Fruit fly (Drosophila melanogaster) whole organism, embryonic: ENCODE results near the gene CG10185.
A peak's percentile ranks its signal among the peaks of the same experiment; 100 is the strongest.

Experiments used
- Bdp1 ChIP-seq: fragments of 200-800 bp; sonication (Bioruptor generic); optimal IDR thresholded peaks from 3 replicates; lab custom pipeline; 2016; ENCODE audit warnings: missing biosample characterization, missing genetic modification characterization
- CG12744 ChIP-seq: fragments of 200-800 bp; sonication (Bioruptor generic); optimal IDR thresholded peaks from 2 replicates; lab custom pipeline; 2016; ENCODE audit warnings: missing biosample characterization, missing genetic modification characterization
- CG12942 ChIP-seq: fragments of 200-800 bp; sonication (Bioruptor generic); optimal IDR thresholded peaks from 3 replicates; lab custom pipeline; 2016; ENCODE audit warnings: missing biosample characterization, missing genetic modification characterization
- CG14667 ChIP-seq: fragments of 200-800 bp; sonication (Bioruptor generic); IDR thresholded peaks from 2 replicates; pipeline ENCODE4 v1.3.6; 2022; ENCODE audit warnings: missing biosample characterization, missing genetic modification characterization
- CG17385 ChIP-seq: fragments of 200-800 bp; sonication (Bioruptor generic); optimal IDR thresholded peaks from 3 replicates; lab custom pipeline; 2018; ENCODE audit warnings: missing biosample characterization, mild to moderate bottlenecking, missing genetic modification characterization
- CG17612 ChIP-seq: fragments of 200-800 bp; sonication (Bioruptor generic); IDR thresholded peaks from 2 replicates; pipeline ENCODE4 v1.3.6; 2022; ENCODE audit warnings: missing biosample characterization, missing genetic modification characterization
- CG1832 ChIP-seq: fragments of 200-800 bp; sonication (Bioruptor generic); optimal IDR thresholded peaks from 2 replicates; lab custom pipeline; 2017; ENCODE audit warnings: missing biosample characterization, mild to moderate bottlenecking, missing genetic modification characterization, inconsistent platforms
- CG18599 ChIP-seq: fragments of 200-800 bp; sonication (Bioruptor generic); optimal IDR thresholded peaks from 3 replicates; lab custom pipeline; 2017; ENCODE audit warnings: missing biosample characterization, missing genetic modification characterization, mild to moderate bottlenecking, moderate library complexity, missing genetic modification reagents
- CG18764 ChIP-seq: fragments of 200-800 bp; sonication (Bioruptor generic); optimal IDR thresholded peaks from 3 replicates; lab custom pipeline; 2016; ENCODE audit warnings: missing biosample characterization, missing genetic modification characterization
- CG34224 ChIP-seq: fragments of 200-800 bp; sonication (Bioruptor generic); IDR thresholded peaks from 3 replicates; pipeline ENCODE4 v1.3.6; 2022; ENCODE audit warnings: missing biosample characterization, missing genetic modification characterization; ENCODE audit not compliant: partially characterized antibody
- CG4360 ChIP-seq: fragments of 200-800 bp; sonication (Bioruptor generic); IDR thresholded peaks from 2 replicates; pipeline ENCODE4 v1.3.6; 2022; ENCODE audit warnings: missing biosample characterization, missing genetic modification characterization
- CG6813 ChIP-seq: fragments of 200-800 bp; sonication (Bioruptor generic); optimal IDR thresholded peaks from 2 replicates; lab custom pipeline; 2017; ENCODE audit warnings: missing biosample characterization, missing genetic modification characterization, mild to moderate bottlenecking, moderate library complexity, missing genetic modification reagents
- CG8089 ChIP-seq: fragments of 200-800 bp; sonication (Bioruptor generic); optimal IDR thresholded peaks from 3 replicates; lab custom pipeline; 2016; ENCODE audit warnings: missing biosample characterization, missing genetic modification characterization
- CG8290 ChIP-seq, 3 experiments: fragments of 200-800 bp; sonication (Bioruptor generic); optimal IDR thresholded peaks; 2 replicates each; lab custom pipeline; 2016 to 2019; ENCODE audit warnings: missing biosample characterization in 3 of 3, missing genetic modification characterization in 3 of 3, mild to moderate bottlenecking in 2 of 3, moderate library complexity in 1 of 3
- CG8359 ChIP-seq: fragments of 200-800 bp; sonication (Bioruptor generic); optimal IDR thresholded peaks from 2 replicates; lab custom pipeline; 2017; ENCODE audit warnings: missing biosample characterization, mild to moderate bottlenecking, missing genetic modification characterization, borderline replicate concordance
- CG8924 ChIP-seq: fragments of 200-800 bp; optimal IDR thresholded peaks from 3 replicates; lab custom pipeline; 2019; ENCODE audit warnings: missing biosample characterization, mild to moderate bottlenecking, missing genetic modification characterization, moderate library complexity
- CHES-1-like ChIP-seq: fragments of 200-800 bp; sonication (Bioruptor generic); optimal IDR thresholded peaks from 2 replicates; lab custom pipeline; 2016; ENCODE audit warnings: missing biosample characterization, missing genetic modification characterization
- CoRest ChIP-seq: fragments of 200-800 bp; sonication (Bioruptor generic); optimal IDR thresholded peaks from 3 replicates; lab custom pipeline; 2018; ENCODE audit warnings: missing biosample characterization, mild to moderate bottlenecking, missing genetic modification characterization, moderate library complexity
- Dref ChIP-seq: fragments of 200-800 bp; sonication (Bioruptor generic); IDR thresholded peaks from 2 replicates; pipeline ENCODE4 v1.3.6; 2022; ENCODE audit warnings: missing biosample characterization, missing genetic modification characterization
- Elba2 ChIP-seq: fragments of 200-800 bp; sonication (Bioruptor generic); optimal IDR thresholded peaks from 3 replicates; lab custom pipeline; 2016; ENCODE audit warnings: missing biosample characterization, missing genetic modification characterization
- Ets97D ChIP-seq: fragments of 200-800 bp; sonication (Bioruptor generic); optimal IDR thresholded peaks from 3 replicates; lab custom pipeline; 2016; ENCODE audit warnings: missing biosample characterization, missing genetic modification characterization
- H2.0 ChIP-seq: fragments of 200-800 bp; sonication (Bioruptor generic); IDR thresholded peaks from 2 replicates; pipeline ENCODE4 v1.3.6; 2022; ENCODE audit warnings: missing biosample characterization, missing genetic modification characterization
- HLHmδ ChIP-seq: fragments of 200-800 bp; sonication (Bioruptor generic); optimal IDR thresholded peaks from 2 replicates; lab custom pipeline; 2018; ENCODE audit warnings: missing biosample characterization, mild to moderate bottlenecking, missing genetic modification characterization, moderate library complexity
- Hsf ChIP-seq: fragments of 200-800 bp; sonication (Bioruptor generic); optimal IDR thresholded peaks from 3 replicates; lab custom pipeline; 2016; ENCODE audit warnings: missing biosample characterization, missing genetic modification characterization
- MBD-R2 ChIP-seq: fragments of 200-800 bp; sonication (Bioruptor generic); IDR thresholded peaks from 2 replicates; pipeline ENCODE4 v1.3.6; 2022; ENCODE audit warnings: missing biosample characterization, missing genetic modification characterization
- NC2α ChIP-seq: fragments of 200-800 bp; sonication (Bioruptor generic); optimal IDR thresholded peaks from 2 replicates; lab custom pipeline; 2016; ENCODE audit warnings: missing biosample characterization, missing genetic modification characterization
- NK7.1 ChIP-seq: fragments of 200-800 bp; sonication (Bioruptor generic); optimal IDR thresholded peaks from 3 replicates; lab custom pipeline; 2016; ENCODE audit warnings: missing biosample characterization, missing genetic modification characterization
- Oaz ChIP-seq: fragments of 200-800 bp; sonication (Bioruptor generic); IDR thresholded peaks from 2 replicates; pipeline ENCODE4 v1.3.6; 2022; ENCODE audit warnings: missing biosample characterization, missing genetic modification characterization
- Rfx ChIP-seq: fragments of 200-800 bp; sonication (Bioruptor generic); IDR thresholded peaks from 2 replicates; pipeline ENCODE4 v1.3.6; 2022; ENCODE audit warnings: missing biosample characterization, missing genetic modification characterization
- Sox100B ChIP-seq: fragments of 200-800 bp; sonication (Bioruptor generic); optimal IDR thresholded peaks from 3 replicates; lab custom pipeline; 2018; ENCODE audit warnings: missing biosample characterization, mild to moderate bottlenecking, missing genetic modification characterization
- Xbp1 ChIP-seq: fragments of 200-800 bp; sonication (Bioruptor generic); optimal IDR thresholded peaks from 3 replicates; lab custom pipeline; 2016; ENCODE audit warnings: missing biosample characterization, mild to moderate bottlenecking, missing genetic modification characterization
- Xrp1 ChIP-seq: fragments of 200-800 bp; sonication (Bioruptor generic); IDR thresholded peaks from 2 replicates; pipeline ENCODE4 v1.3.6; 2022; ENCODE audit warnings: missing biosample characterization, missing genetic modification characterization
- abd-A ChIP-seq: fragments of 200-800 bp; sonication (Bioruptor generic); optimal IDR thresholded peaks from 3 replicates; lab custom pipeline; 2019; ENCODE audit warnings: missing biosample characterization, mild to moderate bottlenecking, missing genetic modification characterization, moderate library complexity
- amos ChIP-seq: fragments of 200-800 bp; sonication (Bioruptor generic); IDR thresholded peaks from 2 replicates; pipeline ENCODE4 v1.3.6; 2022; ENCODE audit warnings: missing biosample characterization, missing genetic modification characterization; ENCODE audit not compliant: partially characterized antibody
- ara ChIP-seq: fragments of 200-800 bp; sonication (Bioruptor generic); IDR thresholded peaks from 2 replicates; pipeline ENCODE4 v1.3.6; 2022; ENCODE audit warnings: missing biosample characterization, missing genetic modification characterization
- crol ChIP-seq: fragments of 200-800 bp; sonication (Bioruptor generic); IDR thresholded peaks from 2 replicates; pipeline ENCODE4 v1.3.6; 2022; ENCODE audit warnings: missing biosample characterization, missing genetic modification characterization
- ftz-f1 ChIP-seq: fragments of 200-800 bp; sonication (Bioruptor generic); optimal IDR thresholded peaks from 2 replicates; lab custom pipeline; 2016; ENCODE audit warnings: missing biosample characterization, missing genetic modification characterization
- her ChIP-seq: fragments of 200-800 bp; sonication (Bioruptor generic); optimal IDR thresholded peaks from 2 replicates; lab custom pipeline; 2016; ENCODE audit warnings: missing biosample characterization, missing genetic modification characterization
- lola ChIP-seq, 3 experiments: fragments of >200 bp in 2 of 3; fragments of 200-800 bp in 1 of 3; sonication (Bioruptor generic) in 1 of 3; optimal IDR thresholded peaks; 2 replicates each; lab custom pipeline; 2017 to 2019; ENCODE audit warnings: missing biosample characterization in 3 of 3, missing genetic modification characterization in 3 of 3, mild to moderate bottlenecking in 1 of 3, moderate library complexity in 1 of 3
- luna ChIP-seq: fragments of 200-800 bp; sonication (Bioruptor generic); optimal IDR thresholded peaks from 2 replicates; lab custom pipeline; 2016; ENCODE audit warnings: missing biosample characterization, missing genetic modification characterization
- phol ChIP-seq: fragments of 200-800 bp; sonication (Bioruptor generic); optimal IDR thresholded peaks from 3 replicates; lab custom pipeline; 2018; ENCODE audit warnings: missing biosample characterization, mild to moderate bottlenecking, missing genetic modification characterization, moderate library complexity
- repo ChIP-seq: fragments of 200-800 bp; sonication (Bioruptor generic); optimal IDR thresholded peaks from 2 replicates; lab custom pipeline; 2016; ENCODE audit warnings: missing biosample characterization, missing genetic modification characterization
- sim ChIP-seq: fragments of 200-800 bp; sonication (Bioruptor generic); IDR thresholded peaks from 2 replicates; pipeline ENCODE4 v1.3.6; 2022; ENCODE audit warnings: missing biosample characterization, missing genetic modification characterization
- sqz ChIP-seq: fragments of 200-800 bp; sonication (Bioruptor generic); optimal IDR thresholded peaks from 3 replicates; lab custom pipeline; 2018; ENCODE audit warnings: missing biosample characterization, mild to moderate bottlenecking, missing genetic modification characterization
- tio ChIP-seq: fragments of 200-800 bp; sonication (Bioruptor generic); optimal IDR thresholded peaks from 2 replicates; lab custom pipeline; 2017; ENCODE audit warnings: missing biosample characterization, missing genetic modification characterization, inconsistent platforms
- tup ChIP-seq: fragments of 200-800 bp; sonication (Bioruptor generic); optimal IDR thresholded peaks from 2 replicates; lab custom pipeline; 2016; ENCODE audit warnings: missing biosample characterization, mild to moderate bottlenecking, missing genetic modification characterization, moderate library complexity
- z ChIP-seq: fragments of 200-800 bp; sonication (Bioruptor generic); IDR thresholded peaks from 3 replicates; pipeline ENCODE4 v1.3.6; 2022; ENCODE audit warnings: missing biosample characterization, missing genetic modification characterization
- zen2 ChIP-seq: fragments of 200-800 bp; sonication (Bioruptor generic); IDR thresholded peaks from 3 replicates; pipeline ENCODE4 v1.3.6; 2022; ENCODE audit warnings: missing biosample characterization, missing genetic modification characterization; ENCODE audit not compliant: partially characterized antibody

CG10185 gene

dm6 chr3R:16071689-16072580 is 4.5 kb upstream of the CG10185 start:
- TF ChIP-seq ftz-f1 (GFP tag; lab: Kevin White, UChicago) (no peak), CG8089 (GFP tag; lab: Kevin White, UChicago) (peak; percentile 10), crol (GFP tag; lab: Robert Waterston, UW) (no peak), CG4360 (GFP tag; lab: Robert Waterston, UW) (peak; percentile 39; the same call in 1 of the 2 replicates), z (GFP tag; lab: Robert Waterston, UW) (0 out of 3 replicates have a peak, but pooled peaks have one; percentile 53), Oaz (GFP tag; lab: Robert Waterston, UW) (peak; percentile 25; the same call in 1 of the 2 replicates), Rfx (0 out of 2 replicates have a peak, but pooled peaks have one; percentile 12), CG12942 (GFP tag; lab: Kevin White, UChicago) (peak; percentile 55), Dref (no peak), Ets97D (GFP tag; lab: Kevin White, UChicago) (no peak), repo (GFP tag; lab: Kevin White, UChicago) (no peak), sqz (GFP tag; lab: Kevin White, UChicago) (no peak), CG8290 (GFP tag; optimal IDR thresholded peaks at IDR 0.05; lab: Kevin White, UChicago) (peak; percentile 63), CG8290 (tag; optimal IDR thresholded peaks at IDR 0.05; lab: Kevin White, UChicago) (no peak), tup (GFP tag; lab: Kevin White, UChicago) (peak; percentile 42), her (GFP tag; lab: Kevin White, UChicago) (peak; percentile 12), HLHmδ (no peak), Elba2 (no peak), CG8359 (GFP tag; lab: Kevin White, UChicago) (no peak), CG17612 (GFP tag; lab: Robert Waterston, UW) (no peak), luna (no peak), Bdp1 (GFP tag; lab: Kevin White, UChicago) (no peak), CHES-1-like (GFP tag; lab: Kevin White, UChicago) (no peak), CG8924 (tag; lab: Kevin White, UChicago) (peak; percentile 86), NK7.1 (GFP tag; lab: Kevin White, UChicago) (no peak), Xbp1 (GFP tag; lab: Kevin White, UChicago) (peak; percentile 69), sim (GFP tag; lab: Robert Waterston, UW) (peak; percentile 66; the same call in 1 of the 2 replicates), zen2 (no peak), CG1832 (GFP tag; lab: Kevin White, UChicago) (no peak), tio (no peak), Xrp1 (GFP tag; lab: Robert Waterston, UW) (peak; percentile 96), Hsf (GFP tag; lab: Kevin White, UChicago) (peak; percentile 67), lola (GFP tag; optimal IDR thresholded peaks at IDR 0.05; lab: Kevin White, UChicago) (peak in 1 of 3 experiments; percentile 72), amos (GFP tag; lab: Robert Waterston, UW) (no peak), NC2α (no peak), phol (tag; lab: Kevin White, UChicago) (peak; percentile 60), CG18599 (GFP tag; lab: Kevin White, UChicago) (no peak), CG18764 (GFP tag; lab: Kevin White, UChicago) (peak; percentile 41), abd-A (tag; lab: Kevin White, UChicago) (no peak), CG12744 (GFP tag; lab: Kevin White, UChicago) (peak; percentile 54), Sox100B (GFP tag; lab: Kevin White, UChicago) (peak; percentile 66), MBD-R2 (no peak), H2.0 (peak; percentile 75), CG14667 (GFP tag; lab: Robert Waterston, UW) (peak; percentile 61), CG34224 (GFP tag; lab: Robert Waterston, UW) (no peak), ara (GFP tag; lab: Robert Waterston, UW) (peak; percentile 92), CG6813 (peak; percentile 27), CoRest (tag; lab: Kevin White, UChicago) (peak; percentile 48), CG17385 (peak; percentile 73)
